Fruit fly (Drosophila melanogaster) whole organism, adult: Measurements from ENCODE around the gene CG34347.
A peak's percentile ranks its signal among the peaks of the same experiment; 100 is the strongest.

ENCODE experiments used
- CG11617 ChIP-seq: fragments of 200-800 bp; sonication (Bioruptor generic); optimal IDR thresholded peaks from 2 replicates; lab custom pipeline; 2017; ENCODE audit warnings: mild to moderate bottlenecking, missing biosample characterization, missing genetic modification reagents, missing genetic modification characterization
- CG12768 ChIP-seq: fragments of 200-800 bp; sonication (Bioruptor generic); optimal IDR thresholded peaks from 2 replicates; lab custom pipeline; 2017; ENCODE audit warnings: missing biosample characterization, missing genetic modification characterization, mild to moderate bottlenecking, moderate library complexity, missing genetic modification reagents
- CG14711 ChIP-seq: fragments of 200-800 bp; sonication (Bioruptor generic); optimal IDR thresholded peaks from 2 replicates; lab custom pipeline; 2018; ENCODE audit warnings: missing biosample characterization, mild to moderate bottlenecking, missing genetic modification characterization, moderate library complexity
- CG1620 ChIP-seq: fragments of 200-800 bp; sonication (Bioruptor generic); optimal IDR thresholded peaks from 2 replicates; lab custom pipeline; 2016; ENCODE audit warnings: missing biosample characterization, missing genetic modification characterization
- CG33017 ChIP-seq: fragments of 200-800 bp; sonication (Bioruptor generic); optimal IDR thresholded peaks from 2 replicates; lab custom pipeline; 2018; ENCODE audit warnings: missing biosample characterization, mild to moderate bottlenecking, missing genetic modification characterization, moderate library complexity
- CG5204 ChIP-seq: fragments of 200-800 bp; sonication (Bioruptor generic); optimal IDR thresholded peaks from 2 replicates; lab custom pipeline; 2016; ENCODE audit warnings: missing biosample characterization, missing genetic modification characterization
- CG7045 ChIP-seq: fragments of 200-800 bp; sonication (Bioruptor generic); optimal IDR thresholded peaks from 2 replicates; lab custom pipeline; 2017; ENCODE audit warnings: missing biosample characterization, mild to moderate bottlenecking, missing genetic modification characterization
- CG7101 ChIP-seq: fragments of 200-800 bp; sonication (Bioruptor generic); optimal IDR thresholded peaks from 2 replicates; lab custom pipeline; 2018; ENCODE audit warnings: missing biosample characterization, mild to moderate bottlenecking, missing genetic modification characterization, moderate library complexity
- Clk ChIP-seq: fragments of 200-800 bp; sonication (Bioruptor generic); optimal IDR thresholded peaks from 2 replicates; lab custom pipeline; 2017; ENCODE audit warnings: missing biosample characterization, missing genetic modification characterization
- Crg-1 ChIP-seq: fragments of 200-800 bp; sonication (Bioruptor generic); optimal IDR thresholded peaks from 2 replicates; lab custom pipeline; 2016; ENCODE audit warnings: missing biosample characterization, missing genetic modification characterization
- Hr96 ChIP-seq: fragments of 200-800 bp; sonication (Bioruptor generic); optimal IDR thresholded peaks from 2 replicates; lab custom pipeline; 2016; ENCODE audit warnings: missing biosample characterization, missing genetic modification characterization
- Mnt ChIP-seq: fragments of 200-800 bp; sonication (Bioruptor generic); optimal IDR thresholded peaks from 2 replicates; lab custom pipeline; 2016; ENCODE audit warnings: missing biosample characterization, mild to moderate bottlenecking, missing genetic modification characterization
- bab1 ChIP-seq: fragments of 200-800 bp; sonication (Bioruptor generic); optimal IDR thresholded peaks from 3 replicates; lab custom pipeline; 2019; ENCODE audit warnings: missing biosample characterization, mild to moderate bottlenecking, missing genetic modification characterization, moderate library complexity
- cic ChIP-seq: fragments of 200-800 bp; sonication (Bioruptor generic); optimal IDR thresholded peaks from 2 replicates; lab custom pipeline; 2017; ENCODE audit warnings: missing biosample characterization, mild to moderate bottlenecking, missing genetic modification characterization, moderate library complexity
- cnc ChIP-seq, 2 experiments: fragments of >200 bp; optimal IDR thresholded peaks; 2 replicates each; lab custom pipeline; 2017
- kay ChIP-seq: fragments of 200-800 bp; sonication (Bioruptor generic); peaks from one replicate; lab custom pipeline; 2016; ENCODE audit warnings: missing biosample characterization, missing genetic modification characterization, borderline replicate concordance
- ovo ChIP-seq: fragments of 200-800 bp; sonication (Bioruptor generic); optimal IDR thresholded peaks from 2 replicates; lab custom pipeline; 2016; ENCODE audit warnings: missing biosample characterization, missing genetic modification characterization
- pad ChIP-seq: fragments of 200-800 bp; sonication (Bioruptor generic); optimal IDR thresholded peaks from 3 replicates; lab custom pipeline; 2017; ENCODE audit warnings: missing biosample characterization, missing genetic modification characterization, mild to moderate bottlenecking, moderate library complexity, missing genetic modification reagents
- tj ChIP-seq: fragments of 200-800 bp; sonication (Bioruptor generic); optimal IDR thresholded peaks from 3 replicates; lab custom pipeline; 2017; ENCODE audit warnings: missing biosample characterization, mild to moderate bottlenecking, missing genetic modification characterization, moderate library complexity
- toe ChIP-seq: fragments of 200-800 bp; sonication (Bioruptor generic); optimal IDR thresholded peaks from 2 replicates; lab custom pipeline; 2016; ENCODE audit warnings: missing biosample characterization, missing genetic modification characterization

The CG34347 gene

DNA sequence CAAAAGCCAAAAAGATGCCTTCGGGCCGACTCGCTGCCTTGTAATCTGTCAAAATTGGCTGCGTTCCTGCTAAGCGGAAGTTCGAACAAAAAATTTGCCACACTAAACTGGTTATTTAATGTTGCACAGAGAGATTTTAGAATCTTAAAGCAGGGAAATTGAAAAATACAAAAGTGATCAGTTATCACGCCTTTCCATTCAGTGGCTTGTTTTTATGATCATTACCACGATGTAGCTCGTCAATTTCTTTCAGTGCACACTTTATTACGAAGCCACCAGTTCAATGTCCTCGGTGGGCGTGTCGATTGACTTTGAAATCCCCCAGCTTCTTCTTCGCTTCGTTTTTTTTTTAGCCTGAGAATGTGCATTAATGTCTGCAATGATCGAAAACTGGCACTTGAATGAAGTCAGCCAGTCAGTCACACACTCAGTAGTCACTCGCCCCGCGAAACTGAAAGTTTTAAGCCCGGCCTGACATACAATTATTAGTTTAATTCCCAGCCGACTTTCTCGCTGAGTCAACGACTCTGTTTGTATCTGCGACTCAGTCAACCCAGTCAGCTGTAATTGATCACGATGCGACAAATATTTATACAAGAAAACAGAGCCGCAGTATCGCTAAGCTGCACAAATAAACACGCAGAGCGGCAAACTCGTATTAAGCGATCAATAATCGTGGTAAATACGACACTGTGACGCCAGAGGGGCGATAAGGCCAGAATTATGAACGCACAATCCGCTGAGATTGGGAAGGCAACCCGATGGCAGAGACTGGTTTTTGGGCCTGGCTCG is 1.9 kb upstream of the CG34347 start:
- peak; percentile 31 for TF ChIP-seq tj (GFP tag; lab: Kevin White, UChicago)
- no peak for TF ChIP-seq CG33017

DNA sequence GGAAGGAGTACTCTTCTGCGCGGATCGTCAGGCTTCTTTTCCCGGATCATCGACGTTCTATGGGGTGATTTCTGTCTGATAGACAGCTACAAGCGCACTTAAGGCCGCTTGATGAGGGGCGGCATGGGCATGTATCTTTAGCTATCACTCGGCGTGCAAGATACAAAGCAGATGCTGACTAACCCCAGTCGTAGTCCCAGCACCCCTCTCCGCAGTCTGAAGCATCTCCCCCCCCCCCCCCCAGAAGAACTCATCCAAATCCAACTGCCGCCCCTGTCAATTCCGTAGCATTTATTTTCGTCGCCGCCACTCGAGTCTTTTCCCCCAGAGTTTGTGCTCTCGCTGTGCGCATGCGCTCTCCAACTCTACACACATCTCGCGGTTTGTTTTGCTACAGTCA is 657 bp upstream of the CG34347 start:
- TF ChIP-seq bab1 (GFP tag; lab: Kevin White, UChicago), result no peak
- no peak for TF ChIP-seq CG1620
- no peak for TF ChIP-seq cic (GFP tag; lab: Kevin White, UChicago)
- TF ChIP-seq CG11617 (GFP tag; lab: Kevin White, UChicago), result no peak
- no peak for TF ChIP-seq kay (GFP tag; lab: Kevin White, UChicago)
- TF ChIP-seq CG12768 (GFP tag; lab: Kevin White, UChicago), result no peak
- no peak for TF ChIP-seq CG14711 (tag; lab: Kevin White, UChicago)
- TF ChIP-seq CG7045 (GFP tag; lab: Kevin White, UChicago), result no peak
- TF ChIP-seq toe (GFP tag; lab: Kevin White, UChicago), result no peak
- TF ChIP-seq Mnt, result no peak
- no peak for TF ChIP-seq CG33017

- no peak for TF ChIP-seq bab1 (GFP tag; lab: Kevin White, UChicago)
- no peak for TF ChIP-seq CG7045 (GFP tag; lab: Kevin White, UChicago)
- TF ChIP-seq CG7101 (tag; lab: Kevin White, UChicago), result no peak
- no peak for TF ChIP-seq cnc (optimal IDR thresholded peaks at IDR 0.05; lab: Kevin White, UChicago)
- TF ChIP-seq CG33017, result no peak
- TF ChIP-seq toe (GFP tag; lab: Kevin White, UChicago), result no peak
- TF ChIP-seq CG12768 (GFP tag; lab: Kevin White, UChicago), result no peak
- no peak for TF ChIP-seq CG14711 (tag; lab: Kevin White, UChicago)
- TF ChIP-seq kay (GFP tag; lab: Kevin White, UChicago), result no peak
- TF ChIP-seq tj (GFP tag; lab: Kevin White, UChicago), result no peak
- no peak for TF ChIP-seq CG1620
- no peak for TF ChIP-seq cic (GFP tag; lab: Kevin White, UChicago)
- no peak for TF ChIP-seq Hr96 (GFP tag; lab: Kevin White, UChicago)
- no peak for TF ChIP-seq ovo (GFP tag; lab: Kevin White, UChicago)
- TF ChIP-seq pad (GFP tag; lab: Kevin White, UChicago), result no peak
- no peak for TF ChIP-seq CG11617 (GFP tag; lab: Kevin White, UChicago)
- no peak for TF ChIP-seq Crg-1 (GFP tag; lab: Kevin White, UChicago)
Measured at dm6 chr3R:31312287-31312686, 1.3 kb downstream of the CG34347 start.

DNA sequence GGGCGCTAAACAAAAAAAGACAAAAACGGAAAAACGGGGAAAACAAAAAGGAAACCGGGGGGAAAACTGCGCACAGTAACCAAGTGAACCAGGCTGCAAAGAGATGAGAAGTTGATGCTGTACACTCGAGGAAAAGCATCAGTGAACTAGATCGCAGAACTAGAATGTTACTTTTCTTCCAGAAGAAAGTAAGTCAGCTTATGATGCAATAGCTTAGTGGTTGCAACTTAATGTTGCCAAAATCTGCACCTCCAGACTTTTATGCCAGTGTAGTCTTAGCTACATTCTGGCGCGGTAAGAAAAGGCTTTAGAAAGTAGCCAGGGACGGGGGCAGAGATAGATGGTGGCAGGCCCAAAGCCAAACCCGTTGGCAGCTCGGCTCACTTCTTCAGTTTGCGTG is 3.5 kb downstream of the CG34347 start:
- no peak for TF ChIP-seq CG7045 (GFP tag; lab: Kevin White, UChicago)
- no peak for TF ChIP-seq cic (GFP tag; lab: Kevin White, UChicago)
- no peak for TF ChIP-seq CG12768 (GFP tag; lab: Kevin White, UChicago)
- no peak for TF ChIP-seq pad (GFP tag; lab: Kevin White, UChicago)
- TF ChIP-seq tj (GFP tag; lab: Kevin White, UChicago), result no peak
- TF ChIP-seq toe (GFP tag; lab: Kevin White, UChicago), result no peak
- no peak for TF ChIP-seq CG33017
- TF ChIP-seq Clk (GFP tag; lab: Kevin White, UChicago), result no peak
- no peak for TF ChIP-seq CG5204 (GFP tag; lab: Kevin White, UChicago)
- TF ChIP-seq CG7101 (tag; lab: Kevin White, UChicago), result no peak
- no peak for TF ChIP-seq CG11617 (GFP tag; lab: Kevin White, UChicago)
- no peak for TF ChIP-seq ovo (GFP tag; lab: Kevin White, UChicago)
- no peak for TF ChIP-seq CG14711 (tag; lab: Kevin White, UChicago)
- TF ChIP-seq cnc (optimal IDR thresholded peaks at IDR 0.05; lab: Kevin White, UChicago), result no peak
- no peak for TF ChIP-seq Hr96 (GFP tag; lab: Kevin White, UChicago)
- TF ChIP-seq kay (GFP tag; lab: Kevin White, UChicago), result no peak
- no peak for TF ChIP-seq bab1 (GFP tag; lab: Kevin White, UChicago)
- TF ChIP-seq Mnt, result no peak

- TF ChIP-seq Mnt, result no peak
- TF ChIP-seq tj (GFP tag; lab: Kevin White, UChicago), result peak; percentile 87
- no peak for TF ChIP-seq CG1620
- TF ChIP-seq CG14711 (tag; lab: Kevin White, UChicago), result no peak
- no peak for TF ChIP-seq Hr96 (GFP tag; lab: Kevin White, UChicago)
- TF ChIP-seq CG11617 (GFP tag; lab: Kevin White, UChicago), result no peak
Measured at dm6 chr3R:31319426-31320221, 8.7 kb downstream of the CG34347 start.

- TF ChIP-seq cnc (optimal IDR thresholded peaks at IDR 0.05; lab: Kevin White, UChicago), result no peak
- TF ChIP-seq tj (GFP tag; lab: Kevin White, UChicago), result peak; percentile 94
- TF ChIP-seq CG14711 (tag; lab: Kevin White, UChicago), result no peak
- no peak for TF ChIP-seq CG12768 (GFP tag; lab: Kevin White, UChicago)
Measured at dm6 chr3R:31320483-31320882, 9.5 kb downstream of the CG34347 start.
